Worm (Caenorhabditis elegans) whole organism, L2 larva: Measurements from ENCODE around the gene col-155.

ENCODE experiments used
- C34F6.9 ChIP-seq: fragments of 150-350 bp; optimal IDR thresholded peaks from 2 replicates; lab custom pipeline; 2014; ENCODE audit warnings: missing biosample characterization, missing genetic modification characterization
- F13H6.1 ChIP-seq: sonication (generic microtip); optimal IDR thresholded peaks from 2 replicates; lab custom pipeline; 2016; ENCODE audit warnings: missing genetic modification characterization, missing compliant biosample characterization
- ZK546.5 ChIP-seq: sonication (generic microtip); optimal IDR thresholded peaks from 2 replicates; lab custom pipeline; 2017; ENCODE audit warnings: missing biosample characterization, missing genetic modification characterization
- ama-1 ChIP-seq: fragments of 150-350 bp; optimal IDR thresholded peaks from 2 replicates; lab custom pipeline; 2018; ENCODE audit warnings: inconsistent platforms
- ceh-16 ChIP-seq: fragments of 150-350 bp; optimal IDR thresholded peaks from 2 replicates; lab custom pipeline; 2014; ENCODE audit warnings: missing biosample characterization, missing genetic modification characterization
- ceh-82 ChIP-seq: fragments of 150-350 bp; optimal IDR thresholded peaks from 2 replicates; lab custom pipeline; 2014; ENCODE audit warnings: missing biosample characterization, missing genetic modification characterization
- crh-2 ChIP-seq: sonication (generic microtip); optimal IDR thresholded peaks from 2 replicates; lab custom pipeline; 2017; ENCODE audit warnings: missing biosample characterization, missing genetic modification characterization
- dmd-4 ChIP-seq: sonication (generic microtip); optimal IDR thresholded peaks from 2 replicates; lab custom pipeline; 2017; ENCODE audit warnings: missing biosample characterization, missing genetic modification characterization
- egl-27 ChIP-seq: sonication (generic microtip); optimal IDR thresholded peaks from 3 replicates; lab custom pipeline; 2017; ENCODE audit warnings: missing biosample characterization, missing genetic modification reagents, missing genetic modification characterization
- elt-1 ChIP-seq: fragments of 150-350 bp; optimal IDR thresholded peaks from 2 replicates; lab custom pipeline; 2014; ENCODE audit warnings: missing biosample characterization, missing genetic modification characterization
- elt-3 ChIP-seq: sonication (generic microtip); optimal IDR thresholded peaks from 2 replicates; lab custom pipeline; 2017; ENCODE audit warnings: missing biosample characterization, missing genetic modification characterization
- gmeb-1 ChIP-seq: fragments of 150-350 bp; optimal IDR thresholded peaks from 2 replicates; lab custom pipeline; 2014; ENCODE audit warnings: missing biosample characterization, missing genetic modification characterization
- lin-11 ChIP-seq: fragments of 150-350 bp; sonication (generic microtip); optimal IDR thresholded peaks from 2 replicates; lab custom pipeline; 2014; ENCODE audit warnings: missing biosample characterization, missing genetic modification characterization, inconsistent platforms, mixed read lengths
- lin-13 ChIP-seq: fragments of 150-350 bp; optimal IDR thresholded peaks from 2 replicates; lab custom pipeline; 2014; ENCODE audit warnings: missing biosample characterization, missing genetic modification reagents, missing genetic modification characterization
- lin-39 ChIP-seq: fragments of 150-350 bp; optimal IDR thresholded peaks from 2 replicates; lab custom pipeline; 2014; ENCODE audit warnings: missing biosample characterization, missing genetic modification reagents, missing genetic modification characterization
- lsy-2 ChIP-seq, 2 experiments: fragments of 150-350 bp in 1 of 2; sonication (generic microtip) in 1 of 2; optimal IDR thresholded peaks; 2 replicates each; lab custom pipeline; 2014 to 2017; ENCODE audit warnings: missing biosample characterization in 2 of 2, missing genetic modification characterization in 2 of 2
- mdl-1 ChIP-seq, 2 experiments: fragments of 150-350 bp in 1 of 2; sonication (generic microtip) in 1 of 2; optimal IDR thresholded peaks; 2 replicates each; lab custom pipeline; 2017; ENCODE audit warnings: missing biosample characterization in 2 of 2, missing genetic modification characterization in 2 of 2
- nhr-10 ChIP-seq: sonication (generic microtip); optimal IDR thresholded peaks from 2 replicates; lab custom pipeline; 2017; ENCODE audit warnings: missing biosample characterization, missing genetic modification characterization
- nhr-11 ChIP-seq: fragments of 150-350 bp; optimal IDR thresholded peaks from 2 replicates; lab custom pipeline; 2014; ENCODE audit warnings: missing biosample characterization, missing genetic modification characterization
- nhr-12 ChIP-seq: fragments of 150-350 bp; optimal IDR thresholded peaks from 2 replicates; lab custom pipeline; 2014; ENCODE audit warnings: missing biosample characterization, missing genetic modification characterization
- nhr-21 ChIP-seq: fragments of 150-350 bp; optimal IDR thresholded peaks from 2 replicates; lab custom pipeline; 2014; ENCODE audit warnings: missing biosample characterization, missing genetic modification characterization
- nhr-23 ChIP-seq: fragments of 150-350 bp; optimal IDR thresholded peaks from 2 replicates; lab custom pipeline; 2014; ENCODE audit warnings: missing biosample characterization, missing genetic modification reagents, missing genetic modification characterization
- nhr-25 ChIP-seq: fragments of 150-350 bp; sonication (generic microtip); optimal IDR thresholded peaks from 3 replicates; lab custom pipeline; 2014; ENCODE audit warnings: missing biosample characterization, missing genetic modification characterization
- nhr-6 ChIP-seq: fragments of 150-350 bp; optimal IDR thresholded peaks from 2 replicates; lab custom pipeline; 2014; ENCODE audit warnings: missing biosample characterization, missing genetic modification characterization
- nhr-77 ChIP-seq: fragments of 150-350 bp; optimal IDR thresholded peaks from 2 replicates; lab custom pipeline; 2014; ENCODE audit warnings: missing biosample characterization, missing genetic modification characterization
- peb-1 ChIP-seq: fragments of 150-350 bp; optimal IDR thresholded peaks from 2 replicates; lab custom pipeline; 2014; ENCODE audit warnings: missing biosample characterization, missing genetic modification characterization
- sem-4 ChIP-seq: fragments of 150-350 bp; optimal IDR thresholded peaks from 2 replicates; lab custom pipeline; 2014; ENCODE audit warnings: missing biosample characterization, missing genetic modification reagents, missing genetic modification characterization
- sma-3 ChIP-seq: sonication (generic microtip); optimal IDR thresholded peaks from 2 replicates; lab custom pipeline; 2016; ENCODE audit warnings: missing genetic modification reagents, missing genetic modification characterization, missing compliant biosample characterization
- sma-9 ChIP-seq, 2 experiments: fragments of 150-350 bp in 1 of 2; sonication (generic microtip) in 1 of 2; optimal IDR thresholded peaks; 2 replicates each; lab custom pipeline; 2014 to 2016; ENCODE audit warnings: missing genetic modification characterization in 2 of 2, mild to moderate bottlenecking in 1 of 2, missing biosample characterization in 1 of 2, missing compliant biosample characterization in 1 of 2, missing genetic modification reagents in 1 of 2, moderate library complexity in 1 of 2
- snpc-4 ChIP-seq: fragments of 150-350 bp; optimal IDR thresholded peaks from 2 replicates; lab custom pipeline; 2014; ENCODE audit warnings: missing biosample characterization, missing genetic modification characterization
- unc-39 ChIP-seq: fragments of 150-350 bp; optimal IDR thresholded peaks from 2 replicates; lab custom pipeline; 2014; ENCODE audit warnings: missing biosample characterization, missing genetic modification characterization
- unc-55 ChIP-seq: fragments of 150-350 bp; sonication (generic microtip); optimal IDR thresholded peaks from 3 replicates; lab custom pipeline; 2014; ENCODE audit warnings: missing biosample characterization, missing genetic modification reagents, missing genetic modification characterization
- unc-62 ChIP-seq: fragments of 150-350 bp; optimal IDR thresholded peaks from 2 replicates; lab custom pipeline; 2014; ENCODE audit warnings: missing biosample characterization, missing genetic modification reagents, missing genetic modification characterization
- zag-1 ChIP-seq: fragments of 150-350 bp; optimal IDR thresholded peaks from 2 replicates; lab custom pipeline; 2014; ENCODE audit warnings: missing biosample characterization, missing genetic modification characterization
- ztf-1 ChIP-seq: fragments of 200-800 bp; sonication (Bioruptor generic); conservative IDR thresholded peaks from 2 replicates; pipeline ENCODE4 v1.3.6; 2022; ENCODE audit warnings: missing genetic modification characterization, missing compliant biosample characterization
- ztf-11 ChIP-seq: sonication (generic microtip); optimal IDR thresholded peaks from 2 replicates; lab custom pipeline; 2017; ENCODE audit warnings: missing biosample characterization, missing genetic modification characterization
- ztf-4 ChIP-seq: fragments of 150-350 bp; optimal IDR thresholded peaks from 2 replicates; lab custom pipeline; 2014; ENCODE audit warnings: missing biosample characterization, missing genetic modification characterization

The col-155 gene

DNA sequence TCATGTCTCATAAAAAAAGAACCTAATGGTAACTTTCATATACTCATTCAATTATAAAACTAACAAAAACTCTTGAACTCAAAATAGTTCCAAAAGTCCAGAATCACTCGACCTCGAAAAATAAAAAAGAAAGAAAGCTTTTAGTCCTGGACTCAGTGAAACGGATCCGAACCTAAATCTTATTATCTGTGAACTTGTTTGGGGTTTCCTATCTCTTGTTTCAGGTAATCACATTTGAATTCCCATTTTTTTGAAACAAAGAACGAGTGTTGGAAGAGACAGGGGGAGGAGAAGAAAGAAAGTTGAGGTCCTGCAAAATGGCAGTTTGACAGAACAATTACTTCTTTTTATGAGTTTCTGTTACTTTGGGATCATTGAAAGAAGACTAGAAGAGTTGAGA, 35.4 kb downstream of the col-155 start:
- TF ChIP-seq ceh-82 (tag; lab: Kevin White, UChicago) (no peak), lin-39 (tag; lab: Kevin White, UChicago) (no peak)

DNA sequence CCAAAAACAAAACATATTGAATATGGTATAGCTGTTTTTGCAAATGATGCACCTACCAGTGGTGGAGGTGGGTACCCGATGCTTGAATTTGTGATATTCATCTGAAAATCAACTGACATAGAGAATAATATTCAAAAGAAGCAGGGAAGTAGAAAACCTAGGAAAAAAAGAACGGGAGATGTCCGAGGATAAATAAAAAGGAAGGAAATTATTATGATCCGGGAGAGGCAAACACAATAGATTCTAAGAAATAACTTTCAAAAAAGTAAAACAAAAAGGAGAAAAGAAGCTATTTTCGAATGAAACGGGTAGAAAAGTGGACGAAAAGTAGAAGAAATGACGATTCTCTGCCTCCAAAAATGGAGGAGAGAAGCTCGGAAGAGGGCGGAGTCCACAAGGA, 36.8 kb downstream of the col-155 start, which contains the start of gene npr-25:
Gene npr-25, minus strand, starts transcription at position 101 of the 400 bp plus-strand sequence.
- TF ChIP-seq snpc-4 (tag; lab: Kevin White, UChicago) (no peak), C34F6.9 (no peak), peb-1 (tag; lab: Kevin White, UChicago) (no peak), zag-1 (tag; lab: Kevin White, UChicago) (no peak), nhr-77 (tag; lab: Kevin White, UChicago) (no peak), egl-27 (no peak), ztf-4 (tag; lab: Kevin White, UChicago) (no peak), crh-2 (tag; lab: Kevin White, UChicago) (no peak), sma-9 (GFP tag; optimal IDR thresholded peaks at IDR 0.05; lab: Kevin White, UChicago) (no peak), sma-9 (tag; optimal IDR thresholded peaks at IDR 0.05; lab: Kevin White, UChicago) (no peak), elt-1 (no peak), ztf-11 (tag; lab: Kevin White, UChicago) (no peak), sem-4 (tag; lab: Kevin White, UChicago) (no peak), lsy-2 (tag; optimal IDR thresholded peaks at IDR 0.05; lab: Kevin White, UChicago) (no peak), unc-62 (GFP tag; lab: Kevin White, UChicago) (no peak), sma-3 (GFP tag; lab: Kevin White, UChicago) (no peak)

DNA sequence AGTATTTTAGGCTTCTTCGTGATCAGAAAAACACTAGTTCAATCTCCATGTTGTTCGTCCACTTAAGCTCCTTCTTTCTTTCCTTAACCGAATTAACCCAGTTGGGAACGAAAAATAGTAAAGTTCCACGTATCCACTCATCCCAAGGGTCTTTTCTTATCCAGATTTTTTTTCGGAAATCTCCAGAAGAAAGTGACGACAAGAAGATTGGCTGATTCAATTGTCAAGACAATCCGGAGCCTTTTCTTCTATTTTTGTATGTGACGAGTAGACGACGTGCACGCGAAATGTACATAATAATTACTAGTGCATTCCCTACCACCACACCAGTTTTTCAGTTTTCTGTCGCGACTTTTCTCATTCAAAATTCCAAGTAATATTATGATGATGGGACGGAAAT, 38.4 kb downstream of the col-155 start:
- TF ChIP-seq lin-11 (no peak), sma-9 (GFP tag; optimal IDR thresholded peaks at IDR 0.05; lab: Kevin White, UChicago) (no peak), sma-9 (tag; optimal IDR thresholded peaks at IDR 0.05; lab: Kevin White, UChicago) (no peak), nhr-11 (tag; lab: Kevin White, UChicago) (no peak), gmeb-1 (tag; lab: Kevin White, UChicago) (no peak), sma-3 (GFP tag; lab: Kevin White, UChicago) (no peak), nhr-25 (tag; lab: Kevin White, UChicago) (no peak), sem-4 (tag; lab: Kevin White, UChicago) (no peak)
- TF ChIP-seq, all 48 proteins: peak for 0

DNA sequence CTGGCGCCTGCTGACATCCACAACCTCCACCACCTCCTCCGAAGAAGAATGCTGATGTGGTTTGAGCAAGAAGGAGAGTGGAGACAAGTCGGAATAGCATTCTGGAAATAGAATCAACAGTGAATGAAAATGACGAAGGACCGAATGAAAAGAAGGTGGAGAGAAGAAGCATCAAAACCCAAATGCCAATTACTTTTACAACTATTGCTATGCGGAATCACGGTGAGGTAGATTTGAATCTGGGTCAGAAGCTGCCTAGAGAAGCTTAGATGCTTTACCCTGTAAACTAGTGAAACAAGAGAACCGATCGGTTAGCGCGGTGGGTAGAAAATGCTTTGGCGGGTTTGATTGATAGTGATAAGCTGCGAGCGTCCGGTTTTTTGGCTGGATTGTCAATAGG, 42.8 kb downstream of the col-155 start, which contains the start of gene grl-7:
Gene grl-7, minus strand, starts transcription at position 101 of the 400 bp plus-strand sequence.
- TF ChIP-seq ztf-1 (GFP tag; lab: Robert Waterston, UW) = no peak
- no peak for TF ChIP-seq nhr-23 (tag; lab: Kevin White, UChicago)
- no peak for TF ChIP-seq mdl-1 (tag; optimal IDR thresholded peaks at IDR 0.05; lab: Kevin White, UChicago)

DNA sequence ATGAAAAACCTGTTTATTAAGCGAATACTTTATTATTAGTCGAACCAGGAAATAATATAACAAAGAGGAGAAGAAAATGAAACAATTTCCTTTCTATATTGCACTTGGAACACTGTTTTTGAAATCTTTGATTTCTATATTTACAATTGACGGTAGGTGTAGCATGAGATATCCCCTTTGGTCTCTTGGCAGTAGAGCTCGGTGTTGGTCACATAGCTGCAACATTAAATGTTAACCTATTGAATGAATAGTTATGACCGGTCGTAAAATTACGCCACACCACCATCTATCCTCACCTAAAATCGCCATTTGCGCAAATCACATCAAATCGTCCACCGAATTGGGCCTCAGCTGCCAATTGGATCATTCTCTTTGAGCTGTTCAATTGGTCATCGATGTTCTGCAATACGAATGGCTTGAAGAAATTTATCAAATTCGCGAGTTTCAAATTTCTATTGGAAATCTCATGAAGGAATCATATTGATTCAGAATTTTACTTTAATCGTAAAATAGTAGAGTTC, 44.8 kb downstream of the col-155 start:
- TF ChIP-seq nhr-11 (tag; lab: Kevin White, UChicago) (no peak), nhr-6 (tag; lab: Kevin White, UChicago) (no peak), nhr-10 (no peak), elt-1 (no peak), ceh-16 (tag; lab: Kevin White, UChicago) (no peak), nhr-12 (no peak), crh-2 (tag; lab: Kevin White, UChicago) (no peak), ama-1 (lab: Kevin White, UChicago) (no peak), nhr-25 (tag; lab: Kevin White, UChicago) (no peak), unc-55 (no peak), C34F6.9 (no peak), lin-39 (tag; lab: Kevin White, UChicago) (no peak), gmeb-1 (tag; lab: Kevin White, UChicago) (no peak), egl-27 (no peak), nhr-77 (tag; lab: Kevin White, UChicago) (no peak), mdl-1 (tag; optimal IDR thresholded peaks at IDR 0.05; lab: Kevin White, UChicago) (no peak), F13H6.1 (tag; lab: Kevin White, UChicago) (no peak), elt-3 (no peak)

DNA sequence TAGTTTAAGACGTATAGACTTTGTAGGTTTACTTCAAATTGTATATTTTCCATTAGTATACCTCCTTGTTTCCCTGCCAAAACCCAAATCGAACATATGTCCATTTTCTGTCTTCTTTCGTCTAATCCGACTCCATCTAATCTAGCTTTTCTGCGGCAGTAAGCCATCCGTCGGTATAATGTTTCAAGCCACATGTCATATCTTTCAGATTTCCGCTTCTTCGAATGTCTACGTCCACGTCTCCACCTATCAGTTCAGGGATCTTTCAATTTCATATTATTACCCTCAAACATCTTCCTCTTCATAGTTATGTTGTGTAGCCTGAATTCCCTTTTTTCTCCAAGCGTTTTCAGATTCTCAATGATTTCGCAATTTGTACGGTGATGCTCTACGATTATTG, 45.6 kb downstream of the col-155 start:
- TF ChIP-seq nhr-77 (tag; lab: Kevin White, UChicago) = no peak
- no peak for TF ChIP-seq lsy-2 (tag; optimal IDR thresholded peaks at IDR 0.05; lab: Kevin White, UChicago)
- no peak for TF ChIP-seq ZK546.5
- no peak for TF ChIP-seq elt-1
- no peak for TF ChIP-seq gmeb-1 (tag; lab: Kevin White, UChicago)
- TF ChIP-seq zag-1 (tag; lab: Kevin White, UChicago) = no peak
- no peak for TF ChIP-seq mdl-1 (tag; optimal IDR thresholded peaks at IDR 0.05; lab: Kevin White, UChicago)
- no peak for TF ChIP-seq nhr-23 (tag; lab: Kevin White, UChicago)
- TF ChIP-seq F13H6.1 (tag; lab: Kevin White, UChicago) = no peak
- no peak for TF ChIP-seq dmd-4
- no peak for TF ChIP-seq nhr-21
- no peak for TF ChIP-seq lin-11
- TF ChIP-seq unc-39 (tag; lab: Kevin White, UChicago) = no peak
- no peak for TF ChIP-seq ztf-1 (GFP tag; lab: Robert Waterston, UW)
- TF ChIP-seq nhr-11 (tag; lab: Kevin White, UChicago) = no peak
- TF ChIP-seq lin-13 = no peak
- TF ChIP-seq snpc-4 (tag; lab: Kevin White, UChicago) = no peak
- TF ChIP-seq sem-4 (tag; lab: Kevin White, UChicago) = no peak
